Fruit fly (Drosophila melanogaster): ENCODE results near the gene Akap200.
A peak's percentile ranks its signal among the peaks of the same experiment; 100 is the strongest.

Akap200 gene

dm6 chr2L:8381508-8382036 is 33.9 kb upstream of the Akap200 start, which contains the start of gene AlaRS (continued):
- TF ChIP-seq CHES-1-like (GFP tag; optimal IDR thresholded peaks at IDR 0.05) = no peak
- no peak for TF ChIP-seq CG4404 (GFP tag; IDR thresholded peaks at IDR 0.05)
- peak; percentile 24 for TF ChIP-seq Dp (GFP tag; optimal IDR thresholded peaks at IDR 0.05)
- TF ChIP-seq luna (GFP tag; optimal IDR thresholded peaks at IDR 0.05) = no peak
- peak; percentile 60; the same call in 1 of the 2 replicates for TF ChIP-seq Xrp1 (GFP tag; IDR thresholded peaks at IDR 0.05)
- TF ChIP-seq Gug (GFP tag; IDR thresholded peaks at IDR 0.05) = no peak
- TF ChIP-seq CG8478 (optimal IDR thresholded peaks at IDR 0.05) = no peak
- peak; percentile 34 for TF ChIP-seq nom (GFP tag; optimal IDR thresholded peaks at IDR 0.05)
- TF ChIP-seq Sox102F (GFP tag; optimal IDR thresholded peaks at IDR 0.05) = peak; percentile 31
- peak; percentile 53 for TF ChIP-seq trem (tag; optimal IDR thresholded peaks at IDR 0.05)
- peak; percentile 20 for TF ChIP-seq CG1233 (GFP tag; optimal IDR thresholded peaks at IDR 0.05)
- TF ChIP-seq CG10543 (GFP tag; optimal IDR thresholded peaks at IDR 0.05) = no peak
- TF ChIP-seq jing (GFP tag; optimal IDR thresholded peaks at IDR 0.05) = no peak
- no peak for TF ChIP-seq HLH3B (GFP tag; IDR thresholded peaks at IDR 0.05)
- TF ChIP-seq disco-r (GFP tag; optimal IDR thresholded peaks at IDR 0.05) = no peak
- no peak for TF ChIP-seq her (GFP tag; optimal IDR thresholded peaks at IDR 0.05)
- no peak for TF ChIP-seq CG15011 (GFP tag; optimal IDR thresholded peaks at IDR 0.05)
- peak; percentile 73 for TF ChIP-seq Doc3 (GFP tag; IDR thresholded peaks at IDR 0.05; ENCODE audit: partially characterized antibody)
- no peak for TF ChIP-seq CG9817 (tag; optimal IDR thresholded peaks at IDR 0.05)
- peak; percentile 27 for TF ChIP-seq gcm (GFP tag; optimal IDR thresholded peaks at IDR 0.05)
- peak; percentile 42 for TF ChIP-seq CG11504 (tag; optimal IDR thresholded peaks at IDR 0.05)
- no peak for TF ChIP-seq Abd-B (GFP tag; optimal IDR thresholded peaks at IDR 0.05)
- TF ChIP-seq Bgb (GFP tag; IDR thresholded peaks at IDR 0.05; ENCODE audit: partially characterized antibody) = peak; percentile 56

dm6 chr2L:8382646-8383045 is 32.8 kb upstream of the Akap200 start, which contains the start of the genes CG13392 and Rcd4:
Gene CG13392, minus strand, starts transcription at chr2L:8382807.
Gene Rcd4, plus strand, starts transcription at chr2L:8382861.
- TF ChIP-seq CG10431 (GFP tag; optimal IDR thresholded peaks at IDR 0.05) (peak; percentile 40), CG1529 (GFP tag; optimal IDR thresholded peaks at IDR 0.05) (peak; percentile 37), CG5180 (GFP tag; optimal IDR thresholded peaks at IDR 0.05) (no peak), jigr1 (GFP tag; IDR thresholded peaks at IDR 0.05) (no peak), Ravus (GFP tag; IDR thresholded peaks at IDR 0.05) (no peak), emc (GFP tag; optimal IDR thresholded peaks at IDR 0.05) (peak; percentile 55), Rfx (GFP tag; IDR thresholded peaks at IDR 0.05) (peak; percentile 88), org-1 (GFP tag; optimal IDR thresholded peaks at IDR 0.05) (peak; percentile 20), odd (GFP tag; optimal IDR thresholded peaks at IDR 0.05) (no peak), Oaz (GFP tag; IDR thresholded peaks at IDR 0.05) (no peak), sens (GFP tag) (peak; percentile 91), CG18262 (tag; optimal IDR thresholded peaks at IDR 0.05) (peak; percentile 29), luna (GFP tag; optimal IDR thresholded peaks at IDR 0.05) (peak; percentile 60), crol (GFP tag; IDR thresholded peaks at IDR 0.05) (no peak), ase (GFP tag; IDR thresholded peaks at IDR 0.05) (no peak), rib (GFP tag; IDR thresholded peaks at IDR 0.05) (peak; percentile 76), sisA (GFP tag; IDR thresholded peaks at IDR 0.05) (0 out of 2 replicates have a peak, but pooled peaks have one; percentile 33), Sox100B (GFP tag; optimal IDR thresholded peaks at IDR 0.05) (no peak), br (optimal IDR thresholded peaks at IDR 0.05) (no peak), Xrp1 (GFP tag; IDR thresholded peaks at IDR 0.05) (peak; percentile 71), gcm (GFP tag; optimal IDR thresholded peaks at IDR 0.05) (no peak), CG3065 (GFP tag; optimal IDR thresholded peaks at IDR 0.05) (no peak), Lpt (GFP tag; optimal IDR thresholded peaks at IDR 0.05) (no peak), wdn (GFP tag; IDR thresholded peaks at IDR 0.05) (peak; percentile 51; the same call in 1 of the 2 replicates), twi (tag; optimal IDR thresholded peaks at IDR 0.05) (peak; percentile 40), ftz-f1 (GFP tag; optimal IDR thresholded peaks at IDR 0.05) (peak; percentile 23), Kr (GFP tag; optimal IDR thresholded peaks at IDR 0.05) (no peak), CG17802 (tag; optimal IDR thresholded peaks at IDR 0.05) (peak; percentile 23), CG14860 (GFP tag; IDR thresholded peaks at IDR 0.05; ENCODE audit: partially characterized antibody) (peak; percentile 44; the same call in 2 of the 3 replicates), Poxn (GFP tag; IDR thresholded peaks at IDR 0.05) (no peak), CG5953 (GFP tag; IDR thresholded peaks at IDR 0.05) (no peak), CG7372 (GFP tag; IDR thresholded peaks at IDR 0.05) (0 out of 2 replicates have a peak, but pooled peaks have one; percentile 12)

Data from whole organism, embryonic.